Worm (Caenorhabditis elegans) whole organism, L1 larva: ENCODE data around the gene tmem-17.

ENCODE experiments used
- C04F5.9 ChIP-seq: sonication (generic microtip); optimal IDR thresholded peaks from 2 replicates; lab custom pipeline; 2016; ENCODE audit warnings: missing genetic modification characterization, missing compliant biosample characterization
- C16A3.4 ChIP-seq: fragments of 150-350 bp; optimal IDR thresholded peaks from 2 replicates; lab custom pipeline; 2014; ENCODE audit warnings: missing biosample characterization, missing genetic modification characterization
- C34B4.2 ChIP-seq: sonication (generic microtip); optimal IDR thresholded peaks from 2 replicates; lab custom pipeline; 2017; ENCODE audit warnings: mild to moderate bottlenecking, missing genetic modification characterization, missing compliant biosample characterization
- F16B12.6 ChIP-seq: fragments of 150-350 bp; optimal IDR thresholded peaks from 2 replicates; lab custom pipeline; 2014; ENCODE audit warnings: missing biosample characterization, missing genetic modification characterization
- Y116A8C.19 ChIP-seq: sonication (generic microtip); optimal IDR thresholded peaks from 2 replicates; lab custom pipeline; 2016; ENCODE audit warnings: missing compliant biosample characterization, missing genetic modification characterization, borderline replicate concordance
- alr-1 ChIP-seq: fragments of 200-800 bp; sonication (Bioruptor generic); optimal IDR thresholded peaks from 2 replicates; lab custom pipeline; 2018; ENCODE audit warnings: borderline replicate concordance, mild to moderate bottlenecking, missing genetic modification characterization, missing compliant biosample characterization
- aly-2 ChIP-seq: fragments of 150-350 bp; optimal IDR thresholded peaks from 2 replicates; lab custom pipeline; 2014; ENCODE audit warnings: missing biosample characterization, missing genetic modification characterization
- ama-1 ChIP-seq: fragments of 150-350 bp; optimal IDR thresholded peaks from 2 replicates; lab custom pipeline; 2014
- blmp-1 ChIP-seq: fragments of 150-350 bp; optimal IDR thresholded peaks from 2 replicates; lab custom pipeline; 2014; ENCODE audit warnings: missing biosample characterization, missing genetic modification characterization
- ceh-82 ChIP-seq, 3 experiments: fragments of 150-350 bp in 1 of 3; sonication (generic microtip) in 2 of 3; optimal IDR thresholded peaks; 2 replicates each; lab custom pipeline; 2014 to 2017; ENCODE audit warnings: missing biosample characterization in 3 of 3, missing genetic modification characterization in 3 of 3
- ceh-90 ChIP-seq: sonication (generic microtip); optimal IDR thresholded peaks from 2 replicates; lab custom pipeline; 2016; ENCODE audit warnings: missing genetic modification characterization, missing compliant biosample characterization
- ces-1 ChIP-seq: fragments of 150-350 bp; optimal IDR thresholded peaks from 2 replicates; lab custom pipeline; 2014; ENCODE audit warnings: missing biosample characterization, missing genetic modification reagents, missing genetic modification characterization
- dsc-1 ChIP-seq: sonication (generic microtip); optimal IDR thresholded peaks from 2 replicates; lab custom pipeline; 2016; ENCODE audit warnings: mild to moderate bottlenecking, missing genetic modification characterization, missing compliant biosample characterization
- efl-1 ChIP-seq, 4 experiments: fragments of 150-350 bp; optimal IDR thresholded peaks in 3 of 4; peaks in 1 of 4; 1 replicate in 1 of 4; 2 replicates in 3 of 4; lab custom pipeline; 2014; ENCODE audit warnings: missing biosample characterization in 2 of 4, missing genetic modification characterization in 2 of 4, missing genetic modification reagents in 2 of 4
- efl-3 ChIP-seq: fragments of 200-800 bp; sonication (Bioruptor generic); optimal IDR thresholded peaks from 2 replicates; lab custom pipeline; 2018; ENCODE audit warnings: mild to moderate bottlenecking, missing genetic modification characterization, missing compliant biosample characterization
- elt-2 ChIP-seq: sonication (generic microtip); optimal IDR thresholded peaks from 2 replicates; lab custom pipeline; 2016; ENCODE audit warnings: missing genetic modification characterization, mild to moderate bottlenecking, inconsistent platforms, missing compliant biosample characterization, missing genetic modification reagents
- elt-3 ChIP-seq, 6 experiments: fragments of 150-350 bp in 1 of 6; sonication (generic microtip); optimal IDR thresholded peaks; 2 replicates each; lab custom pipeline; 2017 to 2018; ENCODE audit warnings: missing biosample characterization in 6 of 6, missing genetic modification characterization in 6 of 6, inconsistent platforms in 1 of 6
- ets-5 ChIP-seq: fragments of 200-800 bp; sonication (Bioruptor generic); IDR thresholded peaks from 2 replicates; pipeline ENCODE4 v1.3.6; 2022; ENCODE audit warnings: missing genetic modification characterization, missing compliant biosample characterization
- fkh-4 ChIP-seq: sonication (generic microtip); optimal IDR thresholded peaks from 2 replicates; lab custom pipeline; 2016; ENCODE audit warnings: missing compliant biosample characterization, missing genetic modification characterization, borderline replicate concordance
- grh-1 ChIP-seq: fragments of 200-800 bp; sonication (Bioruptor generic); IDR thresholded peaks from 2 replicates; pipeline ENCODE4 v1.3.6; 2022; ENCODE audit warnings: missing genetic modification reagents, missing genetic modification characterization, missing compliant biosample characterization
- hlh-17 ChIP-seq: fragments of 200-800 bp; sonication (Bioruptor generic); optimal IDR thresholded peaks from 2 replicates; lab custom pipeline; 2018; ENCODE audit warnings: missing genetic modification characterization, mild to moderate bottlenecking, missing compliant biosample characterization, moderate library complexity, borderline replicate concordance
- hlh-4 ChIP-seq: sonication (generic microtip); optimal IDR thresholded peaks from 2 replicates; lab custom pipeline; 2016; ENCODE audit warnings: mild to moderate bottlenecking, missing genetic modification characterization, missing compliant biosample characterization
- hpl-2 ChIP-seq: fragments of 150-350 bp; optimal IDR thresholded peaks from 2 replicates; lab custom pipeline; 2014; ENCODE audit warnings: missing biosample characterization, missing genetic modification reagents, missing genetic modification characterization
- irx-1 ChIP-seq: sonication (generic microtip); optimal IDR thresholded peaks from 2 replicates; lab custom pipeline; 2016; ENCODE audit warnings: missing genetic modification characterization, missing compliant biosample characterization
- jun-1 ChIP-seq: fragments of 150-350 bp; optimal IDR thresholded peaks from 2 replicates; lab custom pipeline; 2014; ENCODE audit warnings: missing biosample characterization, missing genetic modification reagents, missing genetic modification characterization
- lin-13 ChIP-seq: fragments of 150-350 bp; optimal IDR thresholded peaks from 2 replicates; lab custom pipeline; 2014; ENCODE audit warnings: missing biosample characterization, missing genetic modification reagents, missing genetic modification characterization
- lin-14 ChIP-seq: fragments of 200-800 bp; sonication (Bioruptor generic); optimal IDR thresholded peaks from 2 replicates; lab custom pipeline; 2018; ENCODE audit warnings: mild to moderate bottlenecking, missing genetic modification characterization, moderate library complexity, missing compliant biosample characterization
- lin-15B ChIP-seq: fragments of 150-350 bp; sonication (generic microtip); optimal IDR thresholded peaks from 3 replicates; lab custom pipeline; 2014; ENCODE audit warnings: missing biosample characterization, missing genetic modification characterization
- lsy-2 ChIP-seq, 2 experiments: fragments of 150-350 bp; optimal IDR thresholded peaks; 2 replicates each; lab custom pipeline; 2014; ENCODE audit warnings: missing biosample characterization in 2 of 2, missing genetic modification characterization in 2 of 2
- mef-2 ChIP-seq: fragments of 150-350 bp; optimal IDR thresholded peaks from 2 replicates; lab custom pipeline; 2014; ENCODE audit warnings: missing biosample characterization, missing genetic modification characterization
- nhr-12 ChIP-seq: sonication (generic microtip); optimal IDR thresholded peaks from 2 replicates; lab custom pipeline; 2017; ENCODE audit warnings: missing biosample characterization, missing genetic modification characterization
- nhr-19 ChIP-seq: fragments of 200-800 bp; sonication (Bioruptor generic); conservative IDR thresholded peaks from 2 replicates; pipeline ENCODE4 v1.3.6; 2022; ENCODE audit warnings: missing genetic modification characterization, missing compliant biosample characterization
- nhr-71 ChIP-seq: sonication (generic microtip); optimal IDR thresholded peaks from 2 replicates; lab custom pipeline; 2016; ENCODE audit warnings: mild to moderate bottlenecking, missing genetic modification characterization, moderate library complexity, missing compliant biosample characterization
- nhr-76 ChIP-seq: sonication (generic microtip); optimal IDR thresholded peaks from 2 replicates; lab custom pipeline; 2017; ENCODE audit warnings: missing biosample characterization, missing genetic modification characterization
- nhr-84 ChIP-seq: sonication (generic microtip); optimal IDR thresholded peaks from 2 replicates; lab custom pipeline; 2017; ENCODE audit warnings: missing biosample characterization, missing genetic modification characterization
- nhr-85 ChIP-seq: sonication (generic microtip); peaks from one replicate; lab custom pipeline; 2016; ENCODE audit warnings: missing genetic modification characterization, inconsistent platforms, missing compliant biosample characterization
- nhr-90 ChIP-seq: sonication (generic microtip); optimal IDR thresholded peaks from 2 replicates; lab custom pipeline; 2016; ENCODE audit warnings: mild to moderate bottlenecking, missing genetic modification characterization, missing compliant biosample characterization; ENCODE audit not compliant: poor library complexity
- pax-3 ChIP-seq: fragments of 200-800 bp; sonication (Bioruptor generic); optimal IDR thresholded peaks from 2 replicates; lab custom pipeline; 2018; ENCODE audit warnings: mild to moderate bottlenecking, missing genetic modification characterization, moderate library complexity, missing compliant biosample characterization
- pqm-1 ChIP-seq: sonication (generic microtip); optimal IDR thresholded peaks from 3 replicates; lab custom pipeline; 2017; ENCODE audit warnings: missing biosample characterization, missing genetic modification characterization
- rnt-1 ChIP-seq: sonication (generic microtip); optimal IDR thresholded peaks from 2 replicates; lab custom pipeline; 2016; ENCODE audit warnings: mild to moderate bottlenecking, missing genetic modification characterization, moderate library complexity, missing compliant biosample characterization
- skn-1 ChIP-seq: fragments of 150-350 bp; optimal IDR thresholded peaks from 2 replicates; lab custom pipeline; 2014; ENCODE audit warnings: missing biosample characterization, missing genetic modification characterization
- sox-4 ChIP-seq: sonication (generic microtip); optimal IDR thresholded peaks from 2 replicates; lab custom pipeline; 2016; ENCODE audit warnings: missing genetic modification characterization, missing compliant biosample characterization
- sptf-1 ChIP-seq: fragments of 150-350 bp; optimal IDR thresholded peaks from 2 replicates; lab custom pipeline; 2014; ENCODE audit warnings: missing biosample characterization, missing genetic modification characterization
- sup-37 ChIP-seq: fragments of 200-800 bp; sonication (Bioruptor generic); optimal IDR thresholded peaks from 2 replicates; lab custom pipeline; 2018; ENCODE audit warnings: mild to moderate bottlenecking, missing genetic modification characterization, missing compliant biosample characterization
- swsn-7 ChIP-seq: sonication (generic microtip); optimal IDR thresholded peaks from 2 replicates; lab custom pipeline; 2016; ENCODE audit warnings: missing genetic modification characterization, missing compliant biosample characterization
- tlp-1 ChIP-seq: fragments of 150-350 bp; optimal IDR thresholded peaks from 2 replicates; lab custom pipeline; 2014; ENCODE audit warnings: missing biosample characterization, missing genetic modification characterization
- unc-130 ChIP-seq: fragments of 150-350 bp; optimal IDR thresholded peaks from 2 replicates; lab custom pipeline; 2017; ENCODE audit warnings: missing biosample characterization, missing genetic modification characterization, inconsistent platforms
- unc-62 ChIP-seq: fragments of 150-350 bp; optimal IDR thresholded peaks from 2 replicates; lab custom pipeline; 2014; ENCODE audit warnings: missing biosample characterization, missing genetic modification reagents, missing genetic modification characterization
- unc-86 ChIP-seq: sonication (generic microtip); optimal IDR thresholded peaks from 2 replicates; lab custom pipeline; 2016; ENCODE audit warnings: missing genetic modification characterization, missing compliant biosample characterization
- vab-15 ChIP-seq: sonication (generic microtip); optimal IDR thresholded peaks from 2 replicates; lab custom pipeline; 2017; ENCODE audit warnings: missing genotype, mild to moderate bottlenecking, missing genetic modification characterization, missing compliant biosample characterization
- xbp-1 ChIP-seq: sonication (generic microtip); optimal IDR thresholded peaks from 2 replicates; lab custom pipeline; 2016; ENCODE audit warnings: missing genetic modification characterization, missing compliant biosample characterization
- ztf-11 ChIP-seq, 2 experiments: sonication (generic microtip); optimal IDR thresholded peaks; 2 replicates each; lab custom pipeline; 2016 to 2017; ENCODE audit warnings: missing genetic modification characterization in 2 of 2, missing biosample characterization in 1 of 2, missing compliant biosample characterization in 1 of 2

Gene tmem-17

DNA sequence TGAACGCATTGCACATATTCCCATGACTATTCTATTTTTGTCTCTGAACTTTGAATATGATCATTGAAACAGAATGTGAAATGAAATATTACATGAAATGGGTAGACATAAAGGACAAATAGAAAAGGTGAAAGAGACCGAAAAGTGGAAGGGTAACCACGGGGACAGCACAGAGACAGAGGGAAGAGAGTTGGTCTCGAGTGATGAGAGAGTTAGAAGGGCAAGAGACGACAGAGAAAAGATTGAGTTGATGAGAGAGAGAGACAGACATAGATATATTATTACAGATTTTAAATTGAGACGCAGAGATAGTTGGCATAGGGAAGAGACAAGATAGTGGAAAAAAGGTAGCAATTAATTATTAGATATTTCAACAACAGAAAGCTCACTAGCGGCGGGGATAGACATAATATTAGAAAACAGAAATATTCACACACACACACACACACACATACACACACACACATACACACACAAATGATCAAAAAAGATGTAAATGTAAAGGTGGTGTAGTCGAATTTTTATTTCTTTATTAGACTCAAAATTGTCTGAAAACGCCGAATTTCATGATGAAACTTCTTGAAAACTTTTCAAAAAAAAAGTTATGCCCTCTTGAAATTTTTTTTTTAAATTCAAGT lies 46.7 kb downstream of the tmem-17 start:
- TF ChIP-seq grh-1 (GFP tag; lab: Robert Waterston, UW) (no peak), blmp-1 (peak; percentile 78), C16A3.4 (tag; lab: Kevin White, UChicago) (peak; percentile 72), lsy-2 (tag; optimal IDR thresholded peaks at IDR 0.05; lab: Kevin White, UChicago) (peak; percentile 73 to 84), unc-86 (tag; lab: Kevin White, UChicago) (no peak), C04F5.9 (tag; lab: Kevin White, UChicago) (no peak), elt-2 (tag; lab: Kevin White, UChicago) (peak; percentile 26), hpl-2 (GFP tag; lab: Kevin White, UChicago) (no peak), pqm-1 (tag; lab: Kevin White, UChicago) (no peak), swsn-7 (peak; percentile 74), efl-3 (GFP tag; lab: Kevin White, UChicago) (no peak), hlh-17 (GFP tag; lab: Kevin White, UChicago) (no peak), sup-37 (GFP tag; lab: Kevin White, UChicago) (no peak), nhr-76 (tag; lab: Kevin White, UChicago) (no peak), lin-15B (tag; lab: Kevin White, UChicago) (no peak), skn-1 (tag; lab: Kevin White, UChicago) (peak; percentile 61), alr-1 (tag; lab: Kevin White, UChicago) (no peak), ceh-82 (tag; optimal IDR thresholded peaks at IDR 0.05; lab: Kevin White, UChicago) (peak; percentile 50 to 64 (median 59)), nhr-12 (tag; lab: Kevin White, UChicago) (no peak), ces-1 (no peak), nhr-71 (peak; percentile 91), nhr-85 (tag; lab: Kevin White, UChicago) (peak; percentile 95), ets-5 (GFP tag; lab: Robert Waterston, UW) (no peak), xbp-1 (peak; percentile 50), dsc-1 (tag; lab: Kevin White, UChicago) (peak; percentile 51), unc-62 (GFP tag; lab: Kevin White, UChicago) (no peak), hlh-4 (no peak), tlp-1 (tag; lab: Kevin White, UChicago) (no peak), F16B12.6 (peak; percentile 28), fkh-4 (no peak), pax-3 (peak; percentile 53), nhr-84 (tag; lab: Kevin White, UChicago) (no peak), elt-3 (tag; optimal IDR thresholded peaks at IDR 0.05; lab: Kevin White, UChicago) (peak in 3 of 6 experiments; percentile 12 to 40 (median 14)), lin-14 (GFP tag; lab: Kevin White, UChicago) (peak; percentile 90), irx-1 (tag; lab: Kevin White, UChicago) (peak; percentile 12), mef-2 (no peak), unc-130 (tag; lab: Kevin White, UChicago) (no peak), ceh-90 (tag; lab: Kevin White, UChicago) (no peak), jun-1 (tag; lab: Kevin White, UChicago) (peak; percentile 84), sox-4 (tag; lab: Kevin White, UChicago) (peak; percentile 43), nhr-90 (peak; percentile 63), rnt-1 (tag; lab: Kevin White, UChicago) (peak; percentile 63), nhr-19 (GFP tag; lab: Robert Waterston, UW) (peak; percentile 86), Y116A8C.19 (tag; lab: Kevin White, UChicago) (no peak), lin-13 (GFP tag; lab: Kevin White, UChicago) (peak; percentile 2), aly-2 (tag; lab: Kevin White, UChicago) (peak; percentile 68), ama-1 (lab: Kevin White, UChicago) (no peak), C34B4.2 (no peak), sptf-1 (tag; lab: Kevin White, UChicago) (no peak), efl-1 (optimal IDR thresholded peaks at IDR 0.05; lab: Kevin White, UChicago) (peak; percentile 67 to 75), efl-1 (GFP tag; optimal IDR thresholded peaks at IDR 0.05 in 1 of 2; lab: Kevin White, UChicago) (peak; percentile 39 to 93), ztf-11 (tag; optimal IDR thresholded peaks at IDR 0.05; lab: Kevin White, UChicago) (no peak), vab-15 (tag; lab: Kevin White, UChicago) (no peak)
